Worm (Caenorhabditis elegans) whole organism, L2 larva: ENCODE results near the gene gfat-1.

Source experiments
- C34F6.9 ChIP-seq: fragments of 150-350 bp; optimal IDR thresholded peaks from 2 replicates; lab custom pipeline; 2014; ENCODE audit warnings: missing biosample characterization, missing genetic modification characterization
- F13H6.1 ChIP-seq: sonication (generic microtip); optimal IDR thresholded peaks from 2 replicates; lab custom pipeline; 2016; ENCODE audit warnings: missing genetic modification characterization, missing compliant biosample characterization
- R02D3.7 ChIP-seq: fragments of 150-350 bp; optimal IDR thresholded peaks from 2 replicates; lab custom pipeline; 2014; ENCODE audit warnings: missing biosample characterization, missing genetic modification characterization
- Y55F3AM.14 ChIP-seq: fragments of 200-800 bp; sonication (Bioruptor generic); optimal IDR thresholded peaks from 2 replicates; lab custom pipeline; 2018; ENCODE audit warnings: mild to moderate bottlenecking, missing genetic modification characterization, missing compliant biosample characterization
- ZK546.5 ChIP-seq: sonication (generic microtip); optimal IDR thresholded peaks from 2 replicates; lab custom pipeline; 2017; ENCODE audit warnings: missing biosample characterization, missing genetic modification characterization
- alr-1 ChIP-seq: fragments of 150-350 bp; optimal IDR thresholded peaks from 2 replicates; lab custom pipeline; 2014; ENCODE audit warnings: missing biosample characterization, missing genetic modification characterization
- aly-2 ChIP-seq: fragments of 150-350 bp; optimal IDR thresholded peaks from 2 replicates; lab custom pipeline; 2014; ENCODE audit warnings: missing biosample characterization, missing genetic modification characterization
- ama-1 ChIP-seq: fragments of 150-350 bp; optimal IDR thresholded peaks from 2 replicates; lab custom pipeline; 2018; ENCODE audit warnings: inconsistent platforms
- blmp-1 ChIP-seq: sonication (generic microtip); optimal IDR thresholded peaks from 2 replicates; lab custom pipeline; 2017; ENCODE audit warnings: missing genetic modification characterization, mild to moderate bottlenecking, missing compliant biosample characterization, antibody characterized with exemption, moderate library complexity; ENCODE audit not compliant: insufficient read depth
- ceh-16 ChIP-seq: fragments of 150-350 bp; optimal IDR thresholded peaks from 2 replicates; lab custom pipeline; 2014; ENCODE audit warnings: missing biosample characterization, missing genetic modification characterization
- ceh-82 ChIP-seq: fragments of 150-350 bp; optimal IDR thresholded peaks from 2 replicates; lab custom pipeline; 2014; ENCODE audit warnings: missing biosample characterization, missing genetic modification characterization
- crh-2 ChIP-seq: sonication (generic microtip); optimal IDR thresholded peaks from 2 replicates; lab custom pipeline; 2017; ENCODE audit warnings: missing biosample characterization, missing genetic modification characterization
- dmd-4 ChIP-seq: sonication (generic microtip); optimal IDR thresholded peaks from 2 replicates; lab custom pipeline; 2017; ENCODE audit warnings: missing biosample characterization, missing genetic modification characterization
- egl-27 ChIP-seq: sonication (generic microtip); optimal IDR thresholded peaks from 3 replicates; lab custom pipeline; 2017; ENCODE audit warnings: missing biosample characterization, missing genetic modification reagents, missing genetic modification characterization
- elt-1 ChIP-seq: fragments of 150-350 bp; optimal IDR thresholded peaks from 2 replicates; lab custom pipeline; 2014; ENCODE audit warnings: missing biosample characterization, missing genetic modification characterization
- elt-3 ChIP-seq: sonication (generic microtip); optimal IDR thresholded peaks from 2 replicates; lab custom pipeline; 2017; ENCODE audit warnings: missing biosample characterization, missing genetic modification characterization
- fos-1 ChIP-seq: fragments of 150-350 bp; optimal IDR thresholded peaks from 2 replicates; lab custom pipeline; 2014; ENCODE audit warnings: missing biosample characterization, missing genetic modification characterization
- gmeb-1 ChIP-seq: fragments of 150-350 bp; optimal IDR thresholded peaks from 2 replicates; lab custom pipeline; 2014; ENCODE audit warnings: missing biosample characterization, missing genetic modification characterization
- lin-11 ChIP-seq: fragments of 150-350 bp; sonication (generic microtip); optimal IDR thresholded peaks from 2 replicates; lab custom pipeline; 2014; ENCODE audit warnings: missing biosample characterization, missing genetic modification characterization, inconsistent platforms, mixed read lengths
- lin-13 ChIP-seq: fragments of 150-350 bp; optimal IDR thresholded peaks from 2 replicates; lab custom pipeline; 2014; ENCODE audit warnings: missing biosample characterization, missing genetic modification reagents, missing genetic modification characterization
- lin-39 ChIP-seq: fragments of 150-350 bp; optimal IDR thresholded peaks from 2 replicates; lab custom pipeline; 2014; ENCODE audit warnings: missing biosample characterization, missing genetic modification reagents, missing genetic modification characterization
- lsy-2 ChIP-seq, 2 experiments: fragments of 150-350 bp in 1 of 2; sonication (generic microtip) in 1 of 2; optimal IDR thresholded peaks; 2 replicates each; lab custom pipeline; 2014 to 2017; ENCODE audit warnings: missing biosample characterization in 2 of 2, missing genetic modification characterization in 2 of 2
- mab-5 ChIP-seq: fragments of 150-350 bp; optimal IDR thresholded peaks from 2 replicates; lab custom pipeline; 2014; ENCODE audit warnings: missing biosample characterization, missing genetic modification characterization
- mbf-1 ChIP-seq: sonication (generic microtip); optimal IDR thresholded peaks from 2 replicates; lab custom pipeline; 2017; ENCODE audit warnings: missing biosample characterization, missing genetic modification characterization
- mdl-1 ChIP-seq, 2 experiments: fragments of 150-350 bp in 1 of 2; sonication (generic microtip) in 1 of 2; optimal IDR thresholded peaks; 2 replicates each; lab custom pipeline; 2017; ENCODE audit warnings: missing biosample characterization in 2 of 2, missing genetic modification characterization in 2 of 2
- nhr-10 ChIP-seq: sonication (generic microtip); optimal IDR thresholded peaks from 2 replicates; lab custom pipeline; 2017; ENCODE audit warnings: missing biosample characterization, missing genetic modification characterization
- nhr-11 ChIP-seq: fragments of 150-350 bp; optimal IDR thresholded peaks from 2 replicates; lab custom pipeline; 2014; ENCODE audit warnings: missing biosample characterization, missing genetic modification characterization
- nhr-12 ChIP-seq: fragments of 150-350 bp; optimal IDR thresholded peaks from 2 replicates; lab custom pipeline; 2014; ENCODE audit warnings: missing biosample characterization, missing genetic modification characterization
- nhr-129 ChIP-seq: fragments of 150-350 bp; optimal IDR thresholded peaks from 2 replicates; lab custom pipeline; 2014; ENCODE audit warnings: missing biosample characterization, missing genetic modification characterization
- nhr-21 ChIP-seq: fragments of 150-350 bp; optimal IDR thresholded peaks from 2 replicates; lab custom pipeline; 2014; ENCODE audit warnings: missing biosample characterization, missing genetic modification characterization
- nhr-23 ChIP-seq: fragments of 150-350 bp; optimal IDR thresholded peaks from 2 replicates; lab custom pipeline; 2014; ENCODE audit warnings: missing biosample characterization, missing genetic modification reagents, missing genetic modification characterization
- nhr-237 ChIP-seq: fragments of 150-350 bp; optimal IDR thresholded peaks from 2 replicates; lab custom pipeline; 2014; ENCODE audit warnings: missing biosample characterization, missing genetic modification characterization
- nhr-25 ChIP-seq: fragments of 150-350 bp; sonication (generic microtip); optimal IDR thresholded peaks from 3 replicates; lab custom pipeline; 2014; ENCODE audit warnings: missing biosample characterization, missing genetic modification characterization
- nhr-6 ChIP-seq: fragments of 150-350 bp; optimal IDR thresholded peaks from 2 replicates; lab custom pipeline; 2014; ENCODE audit warnings: missing biosample characterization, missing genetic modification characterization
- nhr-77 ChIP-seq: fragments of 150-350 bp; optimal IDR thresholded peaks from 2 replicates; lab custom pipeline; 2014; ENCODE audit warnings: missing biosample characterization, missing genetic modification characterization
- peb-1 ChIP-seq: fragments of 150-350 bp; optimal IDR thresholded peaks from 2 replicates; lab custom pipeline; 2014; ENCODE audit warnings: missing biosample characterization, missing genetic modification characterization
- sem-4 ChIP-seq: fragments of 150-350 bp; optimal IDR thresholded peaks from 2 replicates; lab custom pipeline; 2014; ENCODE audit warnings: missing biosample characterization, missing genetic modification reagents, missing genetic modification characterization
- skn-1 ChIP-seq: sonication (generic microtip); optimal IDR thresholded peaks from 2 replicates; lab custom pipeline; 2017; ENCODE audit warnings: missing biosample characterization, missing genetic modification characterization
- sma-3 ChIP-seq: sonication (generic microtip); optimal IDR thresholded peaks from 2 replicates; lab custom pipeline; 2016; ENCODE audit warnings: missing genetic modification reagents, missing genetic modification characterization, missing compliant biosample characterization
- sma-9 ChIP-seq, 2 experiments: fragments of 150-350 bp in 1 of 2; sonication (generic microtip) in 1 of 2; optimal IDR thresholded peaks; 2 replicates each; lab custom pipeline; 2014 to 2016; ENCODE audit warnings: missing genetic modification characterization in 2 of 2, mild to moderate bottlenecking in 1 of 2, missing biosample characterization in 1 of 2, missing compliant biosample characterization in 1 of 2, missing genetic modification reagents in 1 of 2, moderate library complexity in 1 of 2
- unc-55 ChIP-seq: fragments of 150-350 bp; sonication (generic microtip); optimal IDR thresholded peaks from 3 replicates; lab custom pipeline; 2014; ENCODE audit warnings: missing biosample characterization, missing genetic modification reagents, missing genetic modification characterization
- unc-62 ChIP-seq: fragments of 150-350 bp; optimal IDR thresholded peaks from 2 replicates; lab custom pipeline; 2014; ENCODE audit warnings: missing biosample characterization, missing genetic modification reagents, missing genetic modification characterization
- zag-1 ChIP-seq: fragments of 150-350 bp; optimal IDR thresholded peaks from 2 replicates; lab custom pipeline; 2014; ENCODE audit warnings: missing biosample characterization, missing genetic modification characterization
- ztf-1 ChIP-seq: fragments of 200-800 bp; sonication (Bioruptor generic); conservative IDR thresholded peaks from 2 replicates; pipeline ENCODE4 v1.3.6; 2022; ENCODE audit warnings: missing genetic modification characterization, missing compliant biosample characterization
- ztf-11 ChIP-seq: sonication (generic microtip); optimal IDR thresholded peaks from 2 replicates; lab custom pipeline; 2017; ENCODE audit warnings: missing biosample characterization, missing genetic modification characterization
- ztf-4 ChIP-seq: fragments of 150-350 bp; optimal IDR thresholded peaks from 2 replicates; lab custom pipeline; 2014; ENCODE audit warnings: missing biosample characterization, missing genetic modification characterization

gfat-1 gene

DNA sequence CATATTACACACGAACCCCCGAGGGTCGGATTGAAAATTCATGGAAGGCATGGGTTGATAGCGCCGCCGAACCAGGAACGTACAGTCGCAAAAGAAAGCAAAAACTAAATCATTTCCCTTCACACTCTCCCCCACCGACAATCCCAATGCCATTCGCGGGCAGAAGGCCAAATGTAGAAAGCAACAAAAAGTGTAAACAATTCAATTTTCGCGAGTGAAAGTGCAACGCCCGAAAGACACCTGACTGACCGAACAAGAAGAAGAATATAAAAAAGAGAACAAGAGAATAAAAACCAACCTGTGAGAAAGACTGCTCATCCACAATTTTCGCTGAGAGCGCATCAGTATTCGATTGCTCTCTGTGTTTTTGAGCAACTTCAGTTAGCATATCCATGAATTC lies 22.5 kb upstream of the gfat-1 start:
- TF ChIP-seq F13H6.1: peak; percentile 16
- TF ChIP-seq nhr-25 (tag; lab: Kevin White, UChicago): peak; percentile 85
- TF ChIP-seq R02D3.7 (tag; lab: Kevin White, UChicago): no peak
- TF ChIP-seq crh-2 (tag; lab: Kevin White, UChicago): peak; percentile 40
- TF ChIP-seq mdl-1 (tag; optimal IDR thresholded peaks at IDR 0.05; lab: Kevin White, UChicago): no peak
- TF ChIP-seq lin-13 (GFP tag; lab: Kevin White, UChicago): peak; percentile 2
- no peak for TF ChIP-seq mbf-1 (tag; lab: Kevin White, UChicago)
- no peak for TF ChIP-seq nhr-23
- TF ChIP-seq nhr-237: no peak
- peak; percentile 34 for TF ChIP-seq nhr-129 (tag; lab: Kevin White, UChicago)
- peak; percentile 64 for TF ChIP-seq sma-9 (GFP tag; optimal IDR thresholded peaks at IDR 0.05; lab: Kevin White, UChicago)
- no peak for TF ChIP-seq sma-9 (tag; optimal IDR thresholded peaks at IDR 0.05; lab: Kevin White, UChicago)
- no peak for TF ChIP-seq nhr-10
- TF ChIP-seq unc-55 (GFP tag; lab: Kevin White, UChicago): no peak
- TF ChIP-seq aly-2 (tag; lab: Kevin White, UChicago): no peak
- no peak for TF ChIP-seq fos-1 (tag; lab: Kevin White, UChicago)
- no peak for TF ChIP-seq ceh-82 (tag; lab: Kevin White, UChicago)
- no peak for TF ChIP-seq ztf-11 (tag; lab: Kevin White, UChicago)
- no peak for TF ChIP-seq lin-39
- TF ChIP-seq mab-5: no peak
- TF ChIP-seq elt-3 (tag; lab: Kevin White, UChicago): no peak
- TF ChIP-seq elt-1: no peak
- no peak for TF ChIP-seq gmeb-1 (tag; lab: Kevin White, UChicago)
- peak in 1 of 2 experiments; percentile 34 for TF ChIP-seq lsy-2 (tag; optimal IDR thresholded peaks at IDR 0.05; lab: Kevin White, UChicago)
- TF ChIP-seq ztf-1: no peak
- peak; percentile 11 for TF ChIP-seq C34F6.9 (tag; lab: Kevin White, UChicago)
- peak; percentile 47 for TF ChIP-seq sma-3 (GFP tag; lab: Kevin White, UChicago)
- TF ChIP-seq zag-1: no peak
- no peak for TF ChIP-seq alr-1 (tag; lab: Kevin White, UChicago)
- TF ChIP-seq dmd-4 (tag; lab: Kevin White, UChicago): no peak
- no peak for TF ChIP-seq nhr-12 (tag; lab: Kevin White, UChicago)
- no peak for TF ChIP-seq nhr-77 (tag; lab: Kevin White, UChicago)
- no peak for TF ChIP-seq nhr-6 (tag; lab: Kevin White, UChicago)
- no peak for TF ChIP-seq ztf-4 (tag; lab: Kevin White, UChicago)
- TF ChIP-seq sem-4 (tag; lab: Kevin White, UChicago): no peak
- peak; percentile 68 for TF ChIP-seq ama-1 (lab: Kevin White, UChicago)
- TF ChIP-seq skn-1 (tag; lab: Kevin White, UChicago): no peak
- TF ChIP-seq ZK546.5 (tag; lab: Kevin White, UChicago): no peak
- no peak for TF ChIP-seq ceh-16 (tag; lab: Kevin White, UChicago)
- TF ChIP-seq Y55F3AM.14 (GFP tag; lab: Kevin White, UChicago): peak; percentile 60
- TF ChIP-seq nhr-21 (tag; lab: Kevin White, UChicago): peak; percentile 12
- TF ChIP-seq unc-62: no peak
- no peak for TF ChIP-seq peb-1 (tag; lab: Kevin White, UChicago)
- no peak for TF ChIP-seq nhr-11 (tag; lab: Kevin White, UChicago)
- TF ChIP-seq lin-11 (tag; lab: Kevin White, UChicago): no peak
- no peak for TF ChIP-seq egl-27
- TF ChIP-seq blmp-1: peak; percentile 98
